Worm (Caenorhabditis elegans) whole organism, mixed stage, embryonic: Measurements from ENCODE around the gene M03A1.3.
A peak's percentile ranks its signal among the peaks of the same experiment; 100 is the strongest.

ENCODE experiments used
- M03D4.4 ChIP-seq: sonication (generic microtip); optimal IDR thresholded peaks from 2 replicates; lab custom pipeline; 2017; ENCODE audit warnings: mild to moderate bottlenecking, missing genetic modification characterization, missing compliant biosample characterization
- bed-3 ChIP-seq: fragments of 200-800 bp; sonication (Bioruptor generic); optimal IDR thresholded peaks from 3 replicates; lab custom pipeline; 2018; ENCODE audit warnings: mild to moderate bottlenecking, missing genetic modification characterization, moderate library complexity, missing compliant biosample characterization
- blmp-1 ChIP-seq: fragments of 150-350 bp; optimal IDR thresholded peaks from 2 replicates; lab custom pipeline; 2014; ENCODE audit warnings: missing biosample characterization, missing genetic modification characterization
- ceh-39 ChIP-seq: fragments of 150-350 bp; optimal IDR thresholded peaks from 2 replicates; lab custom pipeline; 2014; ENCODE audit warnings: missing biosample characterization, missing genetic modification characterization
- ceh-83 ChIP-seq: fragments of 200-800 bp; sonication (Bioruptor generic); optimal IDR thresholded peaks from 2 replicates; lab custom pipeline; 2018; ENCODE audit warnings: mild to moderate bottlenecking, missing genetic modification characterization, missing compliant biosample characterization
- ces-1 ChIP-seq: fragments of 150-350 bp; optimal IDR thresholded peaks from 2 replicates; lab custom pipeline; 2014; ENCODE audit warnings: missing biosample characterization, missing genetic modification reagents, missing genetic modification characterization
- cnd-1 ChIP-seq: fragments of 200-800 bp; sonication (Bioruptor generic); optimal IDR thresholded peaks from 2 replicates; lab custom pipeline; 2018; ENCODE audit warnings: mild to moderate bottlenecking, missing genetic modification characterization, missing compliant biosample characterization
- drap-1 ChIP-seq: fragments of 200-800 bp; sonication (Bioruptor generic); optimal IDR thresholded peaks from 3 replicates; lab custom pipeline; 2018; ENCODE audit warnings: mild to moderate bottlenecking, missing genetic modification characterization, missing compliant biosample characterization
- elt-1 ChIP-seq: sonication (generic microtip); optimal IDR thresholded peaks from 2 replicates; lab custom pipeline; 2017; ENCODE audit warnings: missing genetic modification characterization, mild to moderate bottlenecking, missing compliant biosample characterization, antibody characterized with exemption, moderate library complexity, borderline replicate concordance; ENCODE audit not compliant: insufficient read depth
- flh-1 ChIP-seq: fragments of 200-800 bp; sonication (Bioruptor generic); optimal IDR thresholded peaks from 2 replicates; lab custom pipeline; 2018; ENCODE audit warnings: mild to moderate bottlenecking, missing genetic modification characterization, moderate library complexity, missing compliant biosample characterization
- ham-2 ChIP-seq: fragments of 200-800 bp; sonication (Bioruptor generic); optimal IDR thresholded peaks from 2 replicates; lab custom pipeline; 2018; ENCODE audit warnings: mild to moderate bottlenecking, missing genetic modification characterization, missing compliant biosample characterization
- hlh-1 ChIP-seq: fragments of 150-350 bp; optimal IDR thresholded peaks from 2 replicates; lab custom pipeline; 2014; ENCODE audit warnings: missing biosample characterization, missing genetic modification reagents, missing genetic modification characterization
- lin-13 ChIP-seq: fragments of 150-350 bp; optimal IDR thresholded peaks from 2 replicates; lab custom pipeline; 2014; ENCODE audit warnings: missing biosample characterization, missing genetic modification characterization
- lin-32 ChIP-seq: fragments of 200-800 bp; sonication (Bioruptor generic); optimal IDR thresholded peaks from 2 replicates; lab custom pipeline; 2018; ENCODE audit warnings: mild to moderate bottlenecking, missing genetic modification characterization, missing compliant biosample characterization
- lsy-2 ChIP-seq: fragments of 150-350 bp; optimal IDR thresholded peaks from 2 replicates; lab custom pipeline; 2014; ENCODE audit warnings: missing biosample characterization, missing genetic modification characterization
- mep-1 ChIP-seq: fragments of 150-350 bp; optimal IDR thresholded peaks from 2 replicates; lab custom pipeline; 2017; ENCODE audit warnings: missing biosample characterization, missing genetic modification reagents, missing genetic modification characterization, inconsistent platforms
- mls-2 ChIP-seq: sonication (generic microtip); optimal IDR thresholded peaks from 2 replicates; lab custom pipeline; 2016; ENCODE audit warnings: mild to moderate bottlenecking, missing genetic modification characterization, moderate library complexity, missing compliant biosample characterization
- nhr-12 ChIP-seq: fragments of 150-350 bp; optimal IDR thresholded peaks from 2 replicates; lab custom pipeline; 2014; ENCODE audit warnings: missing biosample characterization, missing genetic modification characterization
- nhr-2 ChIP-seq: fragments of 150-350 bp; optimal IDR thresholded peaks from 2 replicates; lab custom pipeline; 2014; ENCODE audit warnings: missing biosample characterization, missing genetic modification characterization
- nhr-237 ChIP-seq: fragments of 150-350 bp; optimal IDR thresholded peaks from 2 replicates; lab custom pipeline; 2014; ENCODE audit warnings: missing biosample characterization, missing genetic modification characterization
- nhr-28 ChIP-seq: fragments of 150-350 bp; optimal IDR thresholded peaks from 2 replicates; lab custom pipeline; 2014; ENCODE audit warnings: missing biosample characterization, missing genetic modification characterization
- pha-4 ChIP-seq: fragments of 150-350 bp; optimal IDR thresholded peaks from 2 replicates; lab custom pipeline; 2018; ENCODE audit warnings: missing biosample characterization, missing genetic modification reagents, missing genetic modification characterization
- sem-2 ChIP-seq: fragments of 200-800 bp; sonication (Bioruptor generic); optimal IDR thresholded peaks from 2 replicates; lab custom pipeline; 2018; ENCODE audit warnings: mild to moderate bottlenecking, missing genetic modification characterization, missing compliant biosample characterization
- snpc-4 ChIP-seq: fragments of 150-350 bp; optimal IDR thresholded peaks from 2 replicates; lab custom pipeline; 2014; ENCODE audit warnings: missing biosample characterization, missing genetic modification characterization
- sptf-1 ChIP-seq: sonication (generic microtip); optimal IDR thresholded peaks from 2 replicates; lab custom pipeline; 2017; ENCODE audit warnings: mild to moderate bottlenecking, missing genetic modification characterization, moderate library complexity, missing compliant biosample characterization
- tbx-8 ChIP-seq: fragments of 200-800 bp; sonication (Bioruptor generic); optimal IDR thresholded peaks from 2 replicates; lab custom pipeline; 2018; ENCODE audit warnings: mild to moderate bottlenecking, missing genetic modification characterization, moderate library complexity, missing compliant biosample characterization
- unc-120 ChIP-seq: sonication (generic microtip); optimal IDR thresholded peaks from 2 replicates; lab custom pipeline; 2017; ENCODE audit warnings: missing genetic modification characterization, missing compliant biosample characterization; ENCODE audit not compliant: poor library complexity, severe bottlenecking
- unc-39 ChIP-seq: fragments of 150-350 bp; optimal IDR thresholded peaks from 2 replicates; lab custom pipeline; 2014; ENCODE audit warnings: missing biosample characterization, missing genetic modification characterization
- unc-62 ChIP-seq: fragments of 150-350 bp; optimal IDR thresholded peaks from 2 replicates; lab custom pipeline; 2014; ENCODE audit warnings: missing biosample characterization, missing genetic modification reagents, missing genetic modification characterization
- zip-8 ChIP-seq: fragments of 150-350 bp; optimal IDR thresholded peaks from 2 replicates; lab custom pipeline; 2014; ENCODE audit warnings: missing biosample characterization, missing genetic modification characterization
- ztf-11 ChIP-seq: fragments of 150-350 bp; optimal IDR thresholded peaks from 2 replicates; lab custom pipeline; 2014; ENCODE audit warnings: missing biosample characterization, missing genetic modification characterization

The M03A1.3 gene

ce11 chrII:4557487-4557886, at the start of gene M03A1.3:
M03A1.3 (plus strand) TSS chrII:4557787.
- TF ChIP-seq zip-8 (tag; lab: Kevin White, UChicago) (no peak), snpc-4 (tag; lab: Kevin White, UChicago) (no peak)
- TF ChIP-seq, all 35 proteins: peak for 0

DNA sequence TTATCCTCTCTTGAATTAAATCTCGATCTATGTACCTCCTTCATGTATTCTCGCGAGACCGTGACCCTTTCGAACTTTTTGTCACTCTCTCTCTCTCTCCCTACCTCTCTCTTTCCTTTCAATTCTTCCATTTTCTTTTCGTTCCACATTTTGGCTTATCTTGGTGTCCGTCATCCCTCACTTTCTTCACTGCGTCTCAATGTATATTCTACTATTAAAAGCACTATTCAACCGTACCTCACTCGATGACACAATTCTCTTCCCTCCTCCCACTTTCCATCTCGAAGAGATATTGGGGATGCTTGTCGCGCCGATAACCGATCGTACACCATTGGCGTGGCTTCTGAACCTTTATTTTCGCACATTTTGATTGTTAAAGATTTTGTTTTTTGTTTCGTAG, 46.9 kb upstream of the M03A1.3 start:
- TF ChIP-seq blmp-1 (tag; lab: Kevin White, UChicago) (peak; percentile 66), mep-1 (tag; lab: Kevin White, UChicago) (no peak), zip-8 (tag; lab: Kevin White, UChicago) (no peak)

DNA sequence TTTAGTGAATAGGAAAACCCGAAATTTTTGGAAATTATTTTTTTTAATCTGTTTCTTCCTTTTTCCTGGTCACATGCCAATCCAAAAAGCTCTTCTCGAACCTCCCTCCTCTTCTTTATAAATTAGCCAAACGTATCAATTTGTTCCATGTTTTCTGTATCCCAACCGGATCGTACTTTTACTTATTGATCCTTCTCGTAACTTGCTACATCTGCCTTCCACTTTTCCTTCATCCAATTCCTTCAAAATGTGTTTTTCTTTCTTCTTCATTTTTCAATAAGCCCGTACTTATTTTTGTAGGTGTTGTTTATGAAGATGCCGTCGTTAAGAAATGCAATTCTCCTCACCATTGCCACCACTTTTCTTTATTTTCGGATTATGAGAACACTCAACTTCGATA, 45.7 kb upstream of the M03A1.3 start, which contains the start of gene cyp-23A1:
Gene cyp-23A1, plus strand, starts transcription at position 301 of the 400 bp plus-strand sequence.
- TF ChIP-seq nhr-12 (tag; lab: Kevin White, UChicago) (no peak), lin-13 (no peak), M03D4.4 (tag; lab: Kevin White, UChicago) (no peak), elt-1 (tag; lab: Kevin White, UChicago) (no peak), ces-1 (GFP tag; lab: Kevin White, UChicago) (no peak), hlh-1 (tag; lab: Kevin White, UChicago) (no peak), flh-1 (GFP tag; lab: Kevin White, UChicago) (no peak), ceh-83 (GFP tag; lab: Kevin White, UChicago) (no peak)

- no peak for TF ChIP-seq mls-2 (tag; lab: Kevin White, UChicago)
- TF ChIP-seq drap-1 (GFP tag; lab: Kevin White, UChicago): no peak
- TF ChIP-seq nhr-2 (tag; lab: Kevin White, UChicago): peak; percentile 12
- no peak for TF ChIP-seq mep-1 (tag; lab: Kevin White, UChicago)
- TF ChIP-seq ztf-11 (tag; lab: Kevin White, UChicago): no peak
- TF ChIP-seq unc-62 (GFP tag; lab: Kevin White, UChicago): peak; percentile 79
- TF ChIP-seq lin-32 (GFP tag; lab: Kevin White, UChicago): no peak
- TF ChIP-seq blmp-1 (tag; lab: Kevin White, UChicago): no peak
- TF ChIP-seq nhr-28: no peak
- no peak for TF ChIP-seq tbx-8 (GFP tag; lab: Kevin White, UChicago)
- TF ChIP-seq lsy-2 (tag; lab: Kevin White, UChicago): no peak
- TF ChIP-seq ham-2 (GFP tag; lab: Kevin White, UChicago): no peak
- peak; percentile 99 for TF ChIP-seq hlh-1 (tag; lab: Kevin White, UChicago)
- peak; percentile 90 for TF ChIP-seq unc-120 (tag; lab: Kevin White, UChicago)
- peak; percentile 5 for TF ChIP-seq M03D4.4 (tag; lab: Kevin White, UChicago)
- no peak for TF ChIP-seq bed-3
- no peak for TF ChIP-seq ces-1 (GFP tag; lab: Kevin White, UChicago)
Observed at ce11 chrII:4516291-4516690, 41.3 kb upstream of the M03A1.3 start.

DNA sequence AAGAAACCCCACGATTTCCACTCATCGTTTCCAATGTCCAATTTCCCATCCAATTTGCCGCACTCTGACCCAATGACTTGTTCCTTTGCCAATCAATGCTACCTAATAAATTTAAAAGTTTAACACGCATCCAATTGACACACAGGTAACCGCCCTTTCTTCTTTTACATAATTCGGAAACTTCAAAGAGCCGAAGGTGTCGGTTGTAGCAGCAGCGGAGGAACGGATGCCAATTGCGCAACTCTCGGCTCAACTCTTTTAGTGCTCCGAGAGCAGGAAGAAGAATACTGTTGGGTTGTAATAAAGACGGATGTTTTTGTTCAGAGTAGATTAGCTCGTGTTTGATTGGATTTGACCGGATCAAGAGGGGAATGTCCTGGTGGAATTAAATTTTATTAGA, 40.3 kb upstream of the M03A1.3 start:
- TF ChIP-seq unc-120 (tag; lab: Kevin White, UChicago) (no peak), lin-13 (no peak), lsy-2 (tag; lab: Kevin White, UChicago) (peak; percentile 14), mep-1 (tag; lab: Kevin White, UChicago) (no peak), ham-2 (GFP tag; lab: Kevin White, UChicago) (no peak), unc-39 (no peak), nhr-12 (tag; lab: Kevin White, UChicago) (no peak), nhr-237 (tag; lab: Kevin White, UChicago) (no peak), hlh-1 (tag; lab: Kevin White, UChicago) (peak; percentile 95)
- TF ChIP-seq, all 35 proteins: peak for 2

DNA sequence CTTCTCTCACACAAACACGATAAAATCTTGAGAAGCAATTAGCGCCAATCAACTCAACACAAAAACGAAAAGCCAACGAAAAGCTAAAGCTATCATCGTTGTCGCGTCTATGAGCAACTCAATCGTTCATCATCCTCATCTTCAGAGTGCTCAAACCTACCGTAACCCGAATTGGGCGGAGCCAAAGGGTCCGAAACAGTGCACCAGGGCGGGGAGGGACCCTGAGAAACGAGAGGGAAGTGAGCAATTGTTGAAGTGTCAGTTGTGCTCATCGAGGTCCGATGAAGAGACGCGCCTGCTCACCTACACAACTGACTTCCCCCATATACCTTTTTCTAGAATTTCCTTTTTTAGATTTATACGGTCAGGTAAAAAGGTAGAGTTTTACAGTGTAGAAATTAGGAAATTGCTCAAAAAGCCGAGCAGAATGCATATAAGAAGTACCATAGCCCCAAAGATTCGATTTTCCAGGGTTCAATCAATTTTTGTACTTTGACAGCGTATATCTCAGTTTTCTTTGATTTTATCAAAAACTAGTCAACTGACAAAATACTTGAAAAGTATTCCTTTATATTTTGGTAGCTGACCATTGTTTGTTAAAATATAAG, 39.2 kb upstream of the M03A1.3 start, which contains the start of gene hlh-1:
Gene hlh-1, plus strand, starts transcription at position 275 of the 608 bp plus-strand sequence.
- TF ChIP-seq mls-2 (tag; lab: Kevin White, UChicago) (no peak), lsy-2 (tag; lab: Kevin White, UChicago) (peak; percentile 89), pha-4 (no peak), unc-62 (GFP tag; lab: Kevin White, UChicago) (peak; percentile 83), unc-39 (no peak), unc-120 (tag; lab: Kevin White, UChicago) (peak; percentile 100), ham-2 (GFP tag; lab: Kevin White, UChicago) (no peak), ces-1 (GFP tag; lab: Kevin White, UChicago) (no peak), cnd-1 (tag; lab: Kevin White, UChicago) (no peak), sem-2 (GFP tag; lab: Kevin White, UChicago) (no peak), zip-8 (tag; lab: Kevin White, UChicago) (no peak), ceh-39 (tag; lab: Kevin White, UChicago) (no peak), sptf-1 (peak; percentile 12), hlh-1 (tag; lab: Kevin White, UChicago) (peak; percentile 100)
